Fruit fly (Drosophila melanogaster): ENCODE measurements around the gene CG31198.

DNA sequence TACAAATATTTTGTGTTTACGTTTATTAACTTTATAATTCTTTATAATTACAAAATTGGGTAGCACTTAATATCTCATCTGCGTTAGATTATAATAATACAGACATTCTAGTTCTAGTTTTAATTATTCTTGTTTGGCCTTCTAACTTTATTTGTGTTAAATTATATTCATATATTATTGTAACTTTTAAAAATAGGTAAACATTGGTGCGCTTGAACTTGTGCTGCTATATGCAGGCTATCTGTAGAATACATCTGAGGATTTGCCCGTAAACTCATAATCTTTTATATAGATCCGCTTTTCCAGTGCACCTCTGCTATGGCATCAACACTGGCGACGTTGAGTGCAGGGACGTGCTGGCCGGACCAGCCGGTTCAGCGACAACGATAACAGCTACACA is 31.7 kb upstream of the CG31198 start:
- TF ChIP-seq psq (optimal IDR thresholded peaks at IDR 0.05) (no peak), CG8478 (optimal IDR thresholded peaks at IDR 0.05) (no peak)
